Worm (Caenorhabditis elegans) whole organism, young adult: ENCODE measurements around the gene laat-1.

Source experiments
- B0019.2 ChIP-seq: fragments of 200-800 bp; sonication (Bioruptor generic); conservative IDR thresholded peaks from 2 replicates; pipeline ENCODE4 v1.3.6; 2022; ENCODE audit warnings: missing genetic modification reagents, missing genetic modification characterization, missing compliant biosample characterization
- B0035.1 ChIP-seq: sonication (generic microtip); optimal IDR thresholded peaks from 2 replicates; lab custom pipeline; 2016; ENCODE audit warnings: missing genetic modification characterization, mild to moderate bottlenecking, missing compliant biosample characterization, missing genotype, missing genetic modification reagents
- B0261.1 ChIP-seq: sonication (generic microtip); optimal IDR thresholded peaks from 2 replicates; lab custom pipeline; 2016; ENCODE audit warnings: mild to moderate bottlenecking, missing genetic modification characterization, moderate library complexity, missing compliant biosample characterization
- C06A6.2 ChIP-seq: fragments of 200-800 bp; sonication (Bioruptor generic); conservative IDR thresholded peaks from 2 replicates; pipeline ENCODE4 v1.3.6; 2022; ENCODE audit warnings: missing genetic modification characterization, missing compliant biosample characterization
- D2030.7 ChIP-seq: fragments of 200-800 bp; sonication (Bioruptor generic); IDR thresholded peaks from 2 replicates; pipeline ENCODE4 v1.3.6; 2022; ENCODE audit warnings: missing genetic modification reagents, missing genetic modification characterization, missing compliant biosample characterization
- F22D6.2 ChIP-seq: sonication (generic microtip); optimal IDR thresholded peaks from 2 replicates; lab custom pipeline; 2016; ENCODE audit warnings: mild to moderate bottlenecking, missing genetic modification characterization, missing compliant biosample characterization
- F52B5.7 ChIP-seq: sonication (generic microtip); optimal IDR thresholded peaks from 2 replicates; lab custom pipeline; 2016; ENCODE audit warnings: mild to moderate bottlenecking, missing genetic modification characterization, missing compliant biosample characterization
- Y53G8AR.9 ChIP-seq: fragments of 200-800 bp; sonication (Bioruptor generic); conservative IDR thresholded peaks from 2 replicates; pipeline ENCODE4 v1.3.6; 2022; ENCODE audit warnings: missing genetic modification reagents, missing genetic modification characterization, missing compliant biosample characterization
- aptf-2 ChIP-seq: fragments of 200-800 bp; sonication (Bioruptor generic); conservative IDR thresholded peaks from 2 replicates; pipeline ENCODE4 v1.3.6; 2022; ENCODE audit warnings: missing genetic modification reagents, missing genetic modification characterization, missing compliant biosample characterization
- attf-5 ChIP-seq: fragments of 200-800 bp; sonication (Bioruptor generic); optimal IDR thresholded peaks from 2 replicates; lab custom pipeline; 2018; ENCODE audit warnings: mild to moderate bottlenecking, missing genetic modification characterization, missing compliant biosample characterization
- attf-6 ChIP-seq: fragments of 200-800 bp; sonication (Bioruptor generic); IDR thresholded peaks from 2 replicates; pipeline ENCODE4 v1.3.6; 2022; ENCODE audit warnings: missing genetic modification reagents, missing genetic modification characterization, missing compliant biosample characterization
- bed-1 ChIP-seq: fragments of 200-800 bp; sonication (Bioruptor generic); IDR thresholded peaks from 2 replicates; pipeline ENCODE4 v1.3.6; 2022; ENCODE audit warnings: missing genetic modification reagents, missing genetic modification characterization, missing compliant biosample characterization
- ccch-3 ChIP-seq: fragments of 200-800 bp; sonication (Bioruptor generic); optimal IDR thresholded peaks from 2 replicates; lab custom pipeline; 2018; ENCODE audit warnings: mild to moderate bottlenecking, missing genetic modification characterization, missing compliant biosample characterization
- cebp-1 ChIP-seq, 2 experiments: fragments of 200-800 bp in 1 of 2; sonication (Bioruptor generic) in 1 of 2; sonication (generic microtip) in 1 of 2; IDR thresholded peaks in 1 of 2; optimal IDR thresholded peaks in 1 of 2; 2 replicates each; pipeline versions ENCODE4 v1.3.6 to Lab custom; 2017 to 2022; ENCODE audit warnings: missing compliant biosample characterization in 2 of 2, missing genetic modification characterization in 2 of 2, mild to moderate bottlenecking in 1 of 2, missing genetic modification reagents in 1 of 2, moderate library complexity in 1 of 2
- cebp-2 ChIP-seq: fragments of 200-800 bp; sonication (Bioruptor generic); IDR thresholded peaks from 2 replicates; pipeline ENCODE4 v1.3.6; 2022; ENCODE audit warnings: missing genetic modification characterization, missing compliant biosample characterization
- ceh-27 ChIP-seq: fragments of 200-800 bp; sonication (Bioruptor generic); optimal IDR thresholded peaks from 2 replicates; lab custom pipeline; 2018; ENCODE audit warnings: mild to moderate bottlenecking, missing genetic modification characterization, moderate library complexity, missing compliant biosample characterization
- ceh-40 ChIP-seq: fragments of 200-800 bp; sonication (Bioruptor generic); IDR thresholded peaks from 2 replicates; pipeline ENCODE4 v1.3.6; 2022; ENCODE audit warnings: missing genetic modification characterization, missing compliant biosample characterization
- ceh-58 ChIP-seq: fragments of 200-800 bp; sonication (Bioruptor generic); IDR thresholded peaks from 2 replicates; pipeline ENCODE4 v1.3.6; 2022; ENCODE audit warnings: missing genetic modification characterization, missing compliant biosample characterization
- dox-1 ChIP-seq: fragments of 200-800 bp; sonication (Bioruptor generic); IDR thresholded peaks from 2 replicates; pipeline ENCODE4 v1.3.6; 2022; ENCODE audit warnings: missing genetic modification reagents, missing genetic modification characterization, missing compliant biosample characterization
- dpff-1 ChIP-seq: sonication (generic microtip); optimal IDR thresholded peaks from 2 replicates; lab custom pipeline; 2017; ENCODE audit warnings: mild to moderate bottlenecking, missing genetic modification characterization, missing compliant biosample characterization
- dpl-1 ChIP-seq: fragments of 150-350 bp; optimal IDR thresholded peaks from 2 replicates; lab custom pipeline; 2014; ENCODE audit warnings: missing biosample characterization, missing genetic modification reagents, missing genetic modification characterization
- efl-1 ChIP-seq: fragments of 150-350 bp; optimal IDR thresholded peaks from 2 replicates; lab custom pipeline; 2014; ENCODE audit warnings: missing biosample characterization, missing genetic modification reagents, missing genetic modification characterization
- egl-18 ChIP-seq: fragments of 200-800 bp; sonication (Bioruptor generic); IDR thresholded peaks from 2 replicates; pipeline ENCODE4 v1.3.6; 2022; ENCODE audit warnings: missing genetic modification reagents, missing genetic modification characterization, missing compliant biosample characterization
- ekl-4 ChIP-seq: fragments of 200-800 bp; sonication (Bioruptor generic); IDR thresholded peaks from 2 replicates; pipeline ENCODE4 v1.3.6; 2022; ENCODE audit warnings: missing genetic modification reagents, missing genetic modification characterization, missing compliant biosample characterization
- let-607 ChIP-seq, 2 experiments: fragments of 200-800 bp in 1 of 2; sonication (Bioruptor generic) in 1 of 2; sonication (generic microtip) in 1 of 2; optimal IDR thresholded peaks; 2 replicates each; lab custom pipeline; 2016 to 2018; ENCODE audit warnings: mild to moderate bottlenecking in 2 of 2, missing compliant biosample characterization in 2 of 2, missing genetic modification characterization in 2 of 2, moderate library complexity in 2 of 2, missing genotype in 1 of 2
- lir-1 ChIP-seq: fragments of 200-800 bp; sonication (Bioruptor generic); conservative IDR thresholded peaks from 2 replicates; pipeline ENCODE4 v1.3.6; 2022; ENCODE audit warnings: missing genetic modification reagents, missing genetic modification characterization, missing compliant biosample characterization
- lsl-1 ChIP-seq: fragments of 200-800 bp; sonication (Bioruptor generic); optimal IDR thresholded peaks from 2 replicates; lab custom pipeline; 2018; ENCODE audit warnings: mild to moderate bottlenecking, missing genetic modification characterization, moderate library complexity, missing compliant biosample characterization
- madf-3 ChIP-seq: fragments of 200-800 bp; sonication (Bioruptor generic); IDR thresholded peaks from 2 replicates; pipeline ENCODE4 v1.3.6; 2022; ENCODE audit warnings: missing genetic modification reagents, missing genetic modification characterization, missing compliant biosample characterization
- mcd-1 ChIP-seq: fragments of 200-800 bp; sonication (Bioruptor generic); IDR thresholded peaks from 2 replicates; pipeline ENCODE4 v1.3.6; 2022; ENCODE audit warnings: missing genetic modification reagents, missing genetic modification characterization, missing compliant biosample characterization
- mxl-1 ChIP-seq: sonication (generic microtip); optimal IDR thresholded peaks from 2 replicates; lab custom pipeline; 2016; ENCODE audit warnings: missing genetic modification characterization, missing compliant biosample characterization
- nhr-120 ChIP-seq: fragments of 200-800 bp; sonication (Bioruptor generic); IDR thresholded peaks from 2 replicates; pipeline ENCODE4 v1.3.6; 2022; ENCODE audit warnings: missing genetic modification characterization, missing compliant biosample characterization
- nhr-27 ChIP-seq: fragments of 200-800 bp; sonication (Bioruptor generic); optimal IDR thresholded peaks from 2 replicates; lab custom pipeline; 2018; ENCODE audit warnings: mild to moderate bottlenecking, missing genetic modification characterization, moderate library complexity, missing compliant biosample characterization
- nhr-80 ChIP-seq: sonication (generic microtip); optimal IDR thresholded peaks from 2 replicates; lab custom pipeline; 2016; ENCODE audit warnings: missing genetic modification characterization, missing compliant biosample characterization
- pha-4 ChIP-seq: fragments of 150-350 bp; sonication (generic microtip); optimal IDR thresholded peaks from 2 replicates; lab custom pipeline; 2014; ENCODE audit warnings: missing biosample characterization, missing genetic modification reagents, missing genetic modification characterization
- snpc-1.1 ChIP-seq: sonication (generic microtip); optimal IDR thresholded peaks from 2 replicates; lab custom pipeline; 2017; ENCODE audit warnings: missing genetic modification characterization, mild to moderate bottlenecking, missing compliant biosample characterization, antibody characterized with exemption, moderate library complexity, missing genotype, missing genetic modification reagents; ENCODE audit not compliant: insufficient read depth
- snpc-3.4 ChIP-seq: sonication (generic microtip); optimal IDR thresholded peaks from 2 replicates; lab custom pipeline; 2017; ENCODE audit warnings: missing genetic modification characterization, mild to moderate bottlenecking, missing compliant biosample characterization, antibody characterized with exemption, moderate library complexity, missing genotype, missing genetic modification reagents
- snpc-4 ChIP-seq, 5 experiments: fragments of 150-350 bp in 1 of 5; sonication (generic microtip) in 4 of 5; optimal IDR thresholded peaks; 2 replicates each; lab custom pipeline; 2014 to 2018; ENCODE audit warnings: missing genetic modification characterization in 5 of 5, missing biosample characterization in 3 of 5, antibody characterized with exemption in 2 of 5, mild to moderate bottlenecking in 2 of 5, missing compliant biosample characterization in 2 of 5, missing genotype in 2 of 5, moderate library complexity in 2 of 5, missing genetic modification reagents in 1 of 5
- somi-1 ChIP-seq: fragments of 200-800 bp; sonication (Bioruptor generic); optimal IDR thresholded peaks from 2 replicates; lab custom pipeline; 2018; ENCODE audit warnings: mild to moderate bottlenecking, missing genetic modification characterization, missing compliant biosample characterization
- sptf-2 ChIP-seq: fragments of 200-800 bp; sonication (Bioruptor generic); optimal IDR thresholded peaks from 2 replicates; lab custom pipeline; 2018; ENCODE audit warnings: mild to moderate bottlenecking, missing genetic modification characterization, missing compliant biosample characterization
- tbx-9 ChIP-seq: sonication (generic microtip); optimal IDR thresholded peaks from 2 replicates; lab custom pipeline; 2016; ENCODE audit warnings: borderline replicate concordance, missing genetic modification characterization, inconsistent platforms, missing compliant biosample characterization
- xnd-1 ChIP-seq: sonication (generic microtip); optimal IDR thresholded peaks from 2 replicates; lab custom pipeline; 2016; ENCODE audit warnings: missing genotype, missing genetic modification reagents, missing genetic modification characterization, missing compliant biosample characterization
- ztf-18 ChIP-seq: sonication (generic microtip); optimal IDR thresholded peaks from 2 replicates; lab custom pipeline; 2016; ENCODE audit warnings: missing genotype, mild to moderate bottlenecking, missing genetic modification characterization, missing compliant biosample characterization
- ztf-6 ChIP-seq: fragments of 200-800 bp; sonication (Bioruptor generic); IDR thresholded peaks from 2 replicates; pipeline ENCODE4 v1.3.6; 2022; ENCODE audit warnings: missing genetic modification reagents, missing genetic modification characterization, missing compliant biosample characterization

laat-1 gene

DNA sequence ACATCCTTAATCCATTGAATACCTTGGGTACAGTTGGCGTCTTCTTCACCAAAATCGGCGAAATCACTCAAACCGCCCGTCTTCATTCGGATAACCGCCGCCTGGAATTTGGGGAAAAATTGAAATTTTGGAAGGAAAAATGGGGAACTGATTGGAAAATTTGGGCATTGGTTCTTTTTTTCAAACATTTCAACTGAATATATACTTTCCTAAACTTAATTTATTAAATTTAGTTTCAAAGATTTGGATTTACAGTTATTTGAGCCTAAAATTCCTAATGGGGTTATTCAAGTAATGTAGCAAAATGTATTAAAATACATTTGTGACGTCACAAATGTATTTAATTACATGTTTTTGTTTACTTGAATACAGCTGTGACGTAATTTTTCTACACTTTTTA lies at the start of gene laat-1:
laat-1 (minus strand) TSS at position 101 of the 400 bp plus-strand sequence.
- TF ChIP-seq F52B5.7 (tag; lab: Kevin White, UChicago) = no peak
- TF ChIP-seq pha-4 (tag; lab: Kevin White, UChicago) = no peak
- no peak for TF ChIP-seq mcd-1
- 0 out of 2 replicates have a peak, but pooled peaks have one; percentile 22 for TF ChIP-seq bed-1 (GFP tag; lab: Robert Waterston, UW)
- no peak for TF ChIP-seq ceh-27 (GFP tag; lab: Kevin White, UChicago)
- no peak for TF ChIP-seq nhr-27 (tag; lab: Kevin White, UChicago)
- no peak for TF ChIP-seq B0035.1 (tag; lab: Kevin White, UChicago)
- TF ChIP-seq cebp-1 (GFP tag; IDR thresholded peaks at IDR 0.05; lab: Robert Waterston, UW) = no peak
- TF ChIP-seq cebp-1 (tag; optimal IDR thresholded peaks at IDR 0.05; lab: Kevin White, UChicago) = no peak

DNA sequence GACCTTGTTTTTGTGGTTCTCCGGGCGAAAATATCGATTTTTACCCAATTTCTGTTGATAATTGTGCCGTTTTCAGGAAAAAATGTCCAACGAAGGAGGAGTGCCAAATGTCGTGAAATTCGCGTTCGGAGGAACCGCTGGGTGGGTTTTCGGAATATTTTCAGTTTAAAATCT lies 48.8 kb upstream of the laat-1 start, which contains the start of gene misc-1:
misc-1 (plus strand) TSS at position 75 of the 174 bp plus-strand sequence.
- no peak for TF ChIP-seq ekl-4 (GFP tag; lab: Robert Waterston, UW)
- TF ChIP-seq let-607 (tag; optimal IDR thresholded peaks at IDR 0.05; lab: Kevin White, UChicago) = no peak
- TF ChIP-seq C06A6.2 = no peak
- no peak for TF ChIP-seq xnd-1 (tag; lab: Kevin White, UChicago)
- TF ChIP-seq attf-5 (GFP tag; lab: Kevin White, UChicago) = no peak
- TF ChIP-seq ccch-3 = no peak
- no peak for TF ChIP-seq tbx-9
- no peak for TF ChIP-seq snpc-3.4 (tag; lab: Kevin White, UChicago)
- TF ChIP-seq ztf-6 (GFP tag; lab: Robert Waterston, UW) = no peak
- no peak for TF ChIP-seq F22D6.2 (tag; lab: Kevin White, UChicago)
- no peak for TF ChIP-seq aptf-2 (GFP tag; lab: Robert Waterston, UW)
- no peak for TF ChIP-seq dpff-1
- TF ChIP-seq ceh-40 (GFP tag; lab: Robert Waterston, UW) = no peak
- TF ChIP-seq nhr-120 (GFP tag; lab: Robert Waterston, UW) = no peak
- no peak for TF ChIP-seq ceh-27 (GFP tag; lab: Kevin White, UChicago)
- TF ChIP-seq snpc-1.1 = no peak
- TF ChIP-seq dox-1 (GFP tag; lab: Robert Waterston, UW) = no peak
- no peak for TF ChIP-seq B0019.2 (GFP tag; lab: Robert Waterston, UW)
- no peak for TF ChIP-seq mxl-1 (tag; lab: Kevin White, UChicago)
- no peak for TF ChIP-seq egl-18 (GFP tag; lab: Robert Waterston, UW)

ce11 chrII:285627-286550 lies 48.3 kb upstream of the laat-1 start, which contains the start of gene B0432.10:
Gene B0432.10, minus strand, starts transcription at chrII:286275.
- TF ChIP-seq B0261.1 (tag; lab: Kevin White, UChicago) = no peak
- TF ChIP-seq efl-1 = peak; percentile 81
- TF ChIP-seq nhr-27 (tag; lab: Kevin White, UChicago) = no peak
- 0 out of 2 replicates have a peak, but pooled peaks have one; percentile 9 for TF ChIP-seq lir-1
- TF ChIP-seq C06A6.2 = 0 out of 2 replicates have a peak, but pooled peaks have one; percentile 32
- peak; percentile 28 for TF ChIP-seq lsl-1 (GFP tag; lab: Kevin White, UChicago)
- TF ChIP-seq Y53G8AR.9 (GFP tag; lab: Robert Waterston, UW) = peak; percentile 78; the same call in 1 of the 2 replicates
- TF ChIP-seq pha-4 (tag; lab: Kevin White, UChicago) = no peak
- TF ChIP-seq sptf-2 (GFP tag; lab: Kevin White, UChicago) = no peak
- peak; percentile 6 for TF ChIP-seq nhr-80 (tag; lab: Kevin White, UChicago)
- TF ChIP-seq attf-6 (GFP tag; lab: Robert Waterston, UW) = no peak
- peak; percentile 52 for TF ChIP-seq attf-5 (GFP tag; lab: Kevin White, UChicago)
- TF ChIP-seq madf-3 = 0 out of 2 replicates have a peak, but pooled peaks have one; percentile 26
- TF ChIP-seq cebp-2 (GFP tag; lab: Robert Waterston, UW) = no peak
- TF ChIP-seq D2030.7 (GFP tag; lab: Robert Waterston, UW) = 0 out of 2 replicates have a peak, but pooled peaks have one; percentile 48
- TF ChIP-seq dpl-1 (GFP tag; lab: Kevin White, UChicago) = peak; percentile 86
- TF ChIP-seq snpc-4 (GFP tag; optimal IDR thresholded peaks at IDR 0.05; lab: Kevin White, UChicago) = no peak
- TF ChIP-seq snpc-4 (tag; optimal IDR thresholded peaks at IDR 0.05; lab: Kevin White, UChicago) = peak in 3 of 4 experiments; percentile 24 to 52 (median 41)
- TF ChIP-seq somi-1 = no peak
- no peak for TF ChIP-seq ceh-58 (GFP tag; lab: Robert Waterston, UW)
- TF ChIP-seq ztf-18 (tag; lab: Kevin White, UChicago) = peak; percentile 94
